Fruit fly (Drosophila melanogaster) whole organism, embryonic: ENCODE measurements around the gene bor.
A peak's percentile ranks its signal among the peaks of the same experiment; 100 is the strongest.

ENCODE experiments used
- Antp ChIP-seq: fragments of 200-800 bp; sonication (Bioruptor generic); optimal IDR thresholded peaks from 3 replicates; lab custom pipeline; 2016; ENCODE audit warnings: missing biosample characterization, missing genetic modification characterization
- Atf-2 ChIP-seq: fragments of 200-800 bp; sonication (Bioruptor generic); optimal IDR thresholded peaks from 2 replicates; lab custom pipeline; 2016; ENCODE audit warnings: missing biosample characterization, missing genetic modification characterization
- BEAF-32 ChIP-seq: fragments of 200-800 bp; sonication (Bioruptor generic); optimal IDR thresholded peaks from 3 replicates; lab custom pipeline; 2017; ENCODE audit warnings: missing biosample characterization, missing genetic modification characterization, mild to moderate bottlenecking, moderate library complexity, missing genetic modification reagents
- CG10366 ChIP-seq: fragments of 200-800 bp; sonication (Bioruptor generic); IDR thresholded peaks from 2 replicates; pipeline ENCODE4 v1.3.6; 2022; ENCODE audit warnings: missing biosample characterization, missing genetic modification characterization
- CG11093 ChIP-seq: fragments of 200-800 bp; sonication (Bioruptor generic); IDR thresholded peaks from 3 replicates; pipeline ENCODE4 v1.3.6; 2022; ENCODE audit warnings: missing biosample characterization, missing genetic modification characterization
- CG11456 ChIP-seq: fragments of 200-800 bp; sonication (Bioruptor generic); IDR thresholded peaks from 3 replicates; pipeline ENCODE4 v1.3.6; 2022; ENCODE audit warnings: missing biosample characterization, missing genetic modification characterization
- CG12744 ChIP-seq: fragments of 200-800 bp; sonication (Bioruptor generic); optimal IDR thresholded peaks from 2 replicates; lab custom pipeline; 2016; ENCODE audit warnings: missing biosample characterization, missing genetic modification characterization
- CG13296 ChIP-seq: fragments of 200-800 bp; sonication (Bioruptor generic); optimal IDR thresholded peaks from 3 replicates; lab custom pipeline; 2018; ENCODE audit warnings: missing biosample characterization, mild to moderate bottlenecking, missing genetic modification characterization
- CG13624 ChIP-seq: fragments of 200-800 bp; sonication (Bioruptor generic); optimal IDR thresholded peaks from 2 replicates; lab custom pipeline; 2016; ENCODE audit warnings: missing biosample characterization, missing genetic modification characterization
- CG13894 ChIP-seq: fragments of 200-800 bp; sonication (Bioruptor generic); optimal IDR thresholded peaks from 3 replicates; lab custom pipeline; 2018; ENCODE audit warnings: missing biosample characterization, mild to moderate bottlenecking, missing genetic modification characterization, moderate library complexity
- CG17359 ChIP-seq: fragments of 200-800 bp; sonication (Bioruptor generic); optimal IDR thresholded peaks from 3 replicates; lab custom pipeline; 2018; ENCODE audit warnings: missing biosample characterization, mild to moderate bottlenecking, missing genetic modification characterization, moderate library complexity
- CG17385 ChIP-seq: fragments of 200-800 bp; sonication (Bioruptor generic); optimal IDR thresholded peaks from 3 replicates; lab custom pipeline; 2018; ENCODE audit warnings: missing biosample characterization, mild to moderate bottlenecking, missing genetic modification characterization
- CG17568 ChIP-seq: fragments of 200-800 bp; sonication (Bioruptor generic); optimal IDR thresholded peaks from 2 replicates; lab custom pipeline; 2018; ENCODE audit warnings: missing biosample characterization, mild to moderate bottlenecking, missing genetic modification characterization, moderate library complexity
- CG17829 ChIP-seq: fragments of 200-800 bp; optimal IDR thresholded peaks from 2 replicates; lab custom pipeline; 2019; ENCODE audit warnings: missing biosample characterization, mild to moderate bottlenecking, missing genetic modification characterization, moderate library complexity
- CG18011 ChIP-seq: fragments of 200-800 bp; sonication (Bioruptor generic); optimal IDR thresholded peaks from 2 replicates; lab custom pipeline; 2017; ENCODE audit warnings: missing biosample characterization, missing genetic modification characterization, mild to moderate bottlenecking, moderate library complexity, missing genotype
- CG31388 ChIP-seq: fragments of 200-800 bp; sonication (Bioruptor generic); optimal IDR thresholded peaks from 2 replicates; lab custom pipeline; 2016; ENCODE audit warnings: missing biosample characterization, missing genetic modification characterization
- CG33557 ChIP-seq: fragments of 200-800 bp; sonication (Bioruptor generic); optimal IDR thresholded peaks from 2 replicates; lab custom pipeline; 2019; ENCODE audit warnings: missing biosample characterization, mild to moderate bottlenecking, missing genetic modification characterization, moderate library complexity
- CG7372 ChIP-seq: fragments of 200-800 bp; sonication (Bioruptor generic); IDR thresholded peaks from 2 replicates; pipeline ENCODE4 v1.3.6; 2022; ENCODE audit warnings: missing biosample characterization, missing genetic modification characterization
- CG8290 ChIP-seq, 3 experiments: fragments of 200-800 bp; sonication (Bioruptor generic); optimal IDR thresholded peaks; 2 replicates each; lab custom pipeline; 2016 to 2019; ENCODE audit warnings: missing biosample characterization in 3 of 3, missing genetic modification characterization in 3 of 3, mild to moderate bottlenecking in 2 of 3, moderate library complexity in 1 of 3
- CG9932 ChIP-seq: fragments of 200-800 bp; sonication (Bioruptor generic); IDR thresholded peaks from 2 replicates; pipeline ENCODE4 v1.3.6; 2022; ENCODE audit warnings: missing biosample characterization, missing genetic modification characterization
- CkIIα-i1 ChIP-seq: fragments of 200-800 bp; sonication (Bioruptor generic); IDR thresholded peaks from 2 replicates; pipeline ENCODE4 v1.3.6; 2022; ENCODE audit warnings: missing biosample characterization, missing genetic modification characterization
- Dad ChIP-seq: fragments of 200-800 bp; sonication (Bioruptor generic); optimal IDR thresholded peaks from 3 replicates; lab custom pipeline; 2016; ENCODE audit warnings: missing biosample characterization, missing genetic modification characterization
- Dek ChIP-seq: fragments of 200-800 bp; sonication (Bioruptor generic); optimal IDR thresholded peaks from 3 replicates; lab custom pipeline; 2019; ENCODE audit warnings: missing biosample characterization, mild to moderate bottlenecking, missing genetic modification characterization, moderate library complexity
- Dip2 ChIP-seq: fragments of 200-800 bp; sonication (Bioruptor generic); IDR thresholded peaks from 2 replicates; pipeline ENCODE4 v1.3.6; 2022; ENCODE audit warnings: missing biosample characterization, missing genetic modification characterization
- Eip74EF ChIP-seq, 2 experiments: fragments of 200-800 bp in 1 of 2; fragments of >200 bp in 1 of 2; sonication (Bioruptor generic) in 1 of 2; optimal IDR thresholded peaks; 2 replicates each; lab custom pipeline; 2017 to 2019; ENCODE audit warnings: missing biosample characterization in 2 of 2, missing genetic modification characterization in 2 of 2, mild to moderate bottlenecking in 1 of 2, moderate library complexity in 1 of 2
- HLH54F ChIP-seq: fragments of 200-800 bp; sonication (Bioruptor generic); optimal IDR thresholded peaks from 3 replicates; lab custom pipeline; 2016; ENCODE audit warnings: missing biosample characterization, missing genetic modification characterization
- Hand ChIP-seq: fragments of 200-800 bp; sonication (Bioruptor generic); optimal IDR thresholded peaks from 2 replicates; lab custom pipeline; 2017; ENCODE audit warnings: mild to moderate bottlenecking, missing biosample characterization, missing genetic modification reagents, missing genetic modification characterization
- Hmx ChIP-seq: fragments of 200-800 bp; sonication (Bioruptor generic); optimal IDR thresholded peaks from 2 replicates; lab custom pipeline; 2016; ENCODE audit warnings: missing biosample characterization, missing genetic modification characterization
- Lpt ChIP-seq: fragments of >200 bp; optimal IDR thresholded peaks from 2 replicates; lab custom pipeline; 2018; ENCODE audit warnings: missing biosample characterization, missing genetic modification characterization
- Meics ChIP-seq: fragments of 200-800 bp; sonication (Bioruptor generic); optimal IDR thresholded peaks from 2 replicates; lab custom pipeline; 2017; ENCODE audit warnings: missing biosample characterization, mild to moderate bottlenecking, missing genetic modification characterization
- NC2β ChIP-seq: fragments of 200-800 bp; sonication (Bioruptor generic); optimal IDR thresholded peaks from 2 replicates; lab custom pipeline; 2016; ENCODE audit warnings: missing biosample characterization, missing genetic modification characterization
- NfI ChIP-seq: fragments of 200-800 bp; sonication (Bioruptor generic); optimal IDR thresholded peaks from 3 replicates; lab custom pipeline; 2018; ENCODE audit warnings: missing biosample characterization, mild to moderate bottlenecking, missing genetic modification characterization, moderate library complexity
- esg ChIP-seq: fragments of 200-800 bp; sonication (Bioruptor generic); conservative IDR thresholded peaks from 2 replicates; pipeline ENCODE4 v1.3.6; 2022; ENCODE audit warnings: missing biosample characterization, missing genetic modification characterization
- ewg ChIP-seq: fragments of 200-800 bp; sonication (Bioruptor generic); optimal IDR thresholded peaks from 3 replicates; lab custom pipeline; 2017; ENCODE audit warnings: mild to moderate bottlenecking, missing biosample characterization, missing genetic modification reagents, missing genetic modification characterization
- eyg ChIP-seq: fragments of 200-800 bp; sonication (Bioruptor generic); optimal IDR thresholded peaks from 3 replicates; lab custom pipeline; 2016; ENCODE audit warnings: missing biosample characterization, missing genetic modification characterization
- fd64A ChIP-seq: fragments of 200-800 bp; sonication (Bioruptor generic); optimal IDR thresholded peaks from 3 replicates; lab custom pipeline; 2018; ENCODE audit warnings: missing biosample characterization, mild to moderate bottlenecking, missing genetic modification characterization
- hb ChIP-seq: fragments of 200-800 bp; sonication (Bioruptor generic); IDR thresholded peaks from 3 replicates; pipeline ENCODE4 v1.3.6; 2022; ENCODE audit warnings: missing biosample characterization, missing genetic modification characterization; ENCODE audit not compliant: partially characterized antibody
- hbn ChIP-seq: fragments of 200-800 bp; sonication (Bioruptor generic); IDR thresholded peaks from 2 replicates; pipeline ENCODE4 v1.3.6; 2022; ENCODE audit warnings: missing biosample characterization, missing genetic modification characterization; ENCODE audit not compliant: partially characterized antibody
- jing ChIP-seq: fragments of 200-800 bp; sonication (Bioruptor generic); optimal IDR thresholded peaks from 2 replicates; lab custom pipeline; 2018; ENCODE audit warnings: missing biosample characterization, mild to moderate bottlenecking, missing genetic modification characterization
- ken ChIP-seq: fragments of 200-800 bp; sonication (Bioruptor generic); IDR thresholded peaks from 3 replicates; pipeline ENCODE4 v1.3.6; 2022; ENCODE audit warnings: missing biosample characterization, missing genetic modification characterization
- mirr ChIP-seq: fragments of 200-800 bp; sonication (Bioruptor generic); optimal IDR thresholded peaks from 3 replicates; lab custom pipeline; 2018; ENCODE audit warnings: missing biosample characterization, mild to moderate bottlenecking, missing genetic modification characterization
- nau ChIP-seq: fragments of 200-800 bp; sonication (Bioruptor generic); optimal IDR thresholded peaks from 3 replicates; lab custom pipeline; 2017; ENCODE audit warnings: missing biosample characterization, mild to moderate bottlenecking, missing genetic modification characterization, missing genetic modification reagents
- oc ChIP-seq: fragments of 200-800 bp; sonication (Bioruptor generic); optimal IDR thresholded peaks from 2 replicates; lab custom pipeline; 2018; ENCODE audit warnings: missing biosample characterization, mild to moderate bottlenecking, missing genetic modification characterization, moderate library complexity
- peb ChIP-seq: fragments of 200-800 bp; sonication (Bioruptor generic); IDR thresholded peaks from 2 replicates; pipeline ENCODE4 v1.3.6; 2022; ENCODE audit warnings: missing biosample characterization, missing genetic modification characterization
- pita ChIP-seq: fragments of 200-800 bp; sonication (Bioruptor generic); optimal IDR thresholded peaks from 2 replicates; lab custom pipeline; 2017; ENCODE audit warnings: missing biosample characterization, mild to moderate bottlenecking, missing genetic modification characterization
- pros ChIP-seq: fragments of 200-800 bp; sonication (Bioruptor generic); optimal IDR thresholded peaks from 3 replicates; lab custom pipeline; 2019; ENCODE audit warnings: missing biosample characterization, mild to moderate bottlenecking, missing genetic modification characterization, moderate library complexity
- seq ChIP-seq: fragments of 200-800 bp; sonication (Bioruptor generic); IDR thresholded peaks from 2 replicates; pipeline ENCODE4 v1.3.6; 2022; ENCODE audit warnings: missing biosample characterization, missing genetic modification characterization
- vvl ChIP-seq: fragments of 200-800 bp; sonication (Bioruptor generic); IDR thresholded peaks from 2 replicates; pipeline ENCODE4 v1.3.6; 2022; ENCODE audit warnings: missing biosample characterization, missing genetic modification characterization
- wor ChIP-seq: fragments of 200-800 bp; sonication (Bioruptor generic); IDR thresholded peaks from 2 replicates; pipeline ENCODE4 v1.3.6; 2022; ENCODE audit warnings: missing biosample characterization, missing genetic modification characterization

Gene bor

dm6 chr3R:16235941-16236712, 27.8 kb downstream of the bor start (continued):
- TF ChIP-seq Lpt (GFP tag; lab: Kevin White, UChicago) (peak; percentile 91), seq (GFP tag; lab: Robert Waterston, UW) (no peak), CG33557 (GFP tag; lab: Kevin White, UChicago) (peak; percentile 94), CG17568 (GFP tag; lab: Kevin White, UChicago) (peak; percentile 64), CG31388 (peak; percentile 36), CG11456 (GFP tag; lab: Robert Waterston, UW) (no peak), pros (GFP tag; lab: Kevin White, UChicago) (no peak), NC2β (GFP tag; lab: Kevin White, UChicago) (no peak), CG7372 (no peak), Hmx (GFP tag; lab: Kevin White, UChicago) (no peak), CG8290 (GFP tag; optimal IDR thresholded peaks at IDR 0.05; lab: Kevin White, UChicago) (peak; percentile 57), CG8290 (tag; optimal IDR thresholded peaks at IDR 0.05; lab: Kevin White, UChicago) (peak; percentile 13 to 98), esg (GFP tag; lab: Robert Waterston, UW) (no peak), Antp (GFP tag; lab: Kevin White, UChicago) (peak; percentile 58), fd64A (peak; percentile 30), CG17829 (tag; lab: Kevin White, UChicago) (peak; percentile 88), nau (GFP tag; lab: Kevin White, UChicago) (no peak), BEAF-32 (GFP tag; lab: Kevin White, UChicago) (no peak), Dek (peak; percentile 85), Dad (GFP tag; lab: Kevin White, UChicago) (no peak), CG13624 (GFP tag; lab: Kevin White, UChicago) (no peak), ewg (GFP tag; lab: Kevin White, UChicago) (peak; percentile 86), Dip2 (no peak), CG9932 (GFP tag; lab: Robert Waterston, UW) (no peak), CG17385 (GFP tag; lab: Kevin White, UChicago) (peak; percentile 73), CG13296 (GFP tag; lab: Kevin White, UChicago) (peak; percentile 94), mirr (peak; percentile 90), CG11093 (peak; percentile 86), peb (GFP tag; lab: Robert Waterston, UW) (no peak), vvl (no peak), NfI (GFP tag; lab: Kevin White, UChicago) (peak; percentile 92), ken (GFP tag; lab: Robert Waterston, UW) (no peak), hb (GFP tag; lab: Robert Waterston, UW) (no peak), hbn (GFP tag; lab: Robert Waterston, UW) (no peak), CG10366 (no peak), CG17359 (tag; lab: Kevin White, UChicago) (peak; percentile 80), Meics (GFP tag; lab: Kevin White, UChicago) (peak; percentile 97), Eip74EF (GFP tag; optimal IDR thresholded peaks at IDR 0.05; lab: Kevin White, UChicago) (peak in 1 of 2 experiments; percentile 89), pita (GFP tag; lab: Kevin White, UChicago) (no peak), oc (tag; lab: Kevin White, UChicago) (peak; percentile 50), jing (GFP tag; lab: Kevin White, UChicago) (peak; percentile 69), CG18011 (GFP tag; lab: Kevin White, UChicago) (peak; percentile 61), CG13894 (tag; lab: Kevin White, UChicago) (no peak), eyg (no peak), wor (no peak), CG12744 (no peak), CkIIα-i1 (GFP tag; lab: Robert Waterston, UW) (no peak), Atf-2 (GFP tag; lab: Kevin White, UChicago) (peak; percentile 50), HLH54F (peak; percentile 69), Hand (GFP tag; lab: Kevin White, UChicago) (peak; percentile 94)
